Fruit fly (Drosophila melanogaster) whole organism, embryonic: ENCODE measurements around the gene r2d2.

ENCODE experiments used
- Atf6 ChIP-seq: fragments of 200-800 bp; sonication (Bioruptor generic); IDR thresholded peaks from 2 replicates; pipeline ENCODE4 v1.3.6; 2022; ENCODE audit warnings: missing biosample characterization, missing genetic modification characterization
- CG11247 ChIP-seq: fragments of 200-800 bp; sonication (Bioruptor generic); IDR thresholded peaks from 2 replicates; pipeline ENCODE4 v1.3.6; 2022; ENCODE audit warnings: missing biosample characterization, missing genetic modification characterization
- CG1233 ChIP-seq: fragments of 200-800 bp; sonication (Bioruptor generic); optimal IDR thresholded peaks from 4 replicates; lab custom pipeline; 2018; ENCODE audit warnings: missing biosample characterization, mild to moderate bottlenecking, missing genetic modification characterization
- CG14014 ChIP-seq: fragments of 200-800 bp; sonication (Bioruptor generic); IDR thresholded peaks from 2 replicates; pipeline ENCODE4 v1.3.6; 2022; ENCODE audit warnings: missing biosample characterization, missing genetic modification characterization
- CG14441 ChIP-seq: fragments of 200-800 bp; sonication (Bioruptor generic); IDR thresholded peaks from 2 replicates; pipeline ENCODE4 v1.3.6; 2022; ENCODE audit warnings: missing biosample characterization, missing genetic modification characterization
- CG17385 ChIP-seq: fragments of 200-800 bp; sonication (Bioruptor generic); optimal IDR thresholded peaks from 3 replicates; lab custom pipeline; 2018; ENCODE audit warnings: missing biosample characterization, mild to moderate bottlenecking, missing genetic modification characterization
- CG17612 ChIP-seq: fragments of 200-800 bp; sonication (Bioruptor generic); IDR thresholded peaks from 2 replicates; pipeline ENCODE4 v1.3.6; 2022; ENCODE audit warnings: missing biosample characterization, missing genetic modification characterization
- CG17912 ChIP-seq: fragments of 200-800 bp; sonication (Bioruptor generic); optimal IDR thresholded peaks from 2 replicates; lab custom pipeline; 2018; ENCODE audit warnings: missing biosample characterization, mild to moderate bottlenecking, missing genetic modification characterization
- CG2199 ChIP-seq: fragments of 200-800 bp; sonication (Bioruptor generic); IDR thresholded peaks from 3 replicates; pipeline ENCODE4 v1.3.6; 2022; ENCODE audit warnings: missing biosample characterization, missing genetic modification characterization
- CG31388 ChIP-seq: fragments of 200-800 bp; sonication (Bioruptor generic); optimal IDR thresholded peaks from 2 replicates; lab custom pipeline; 2016; ENCODE audit warnings: missing biosample characterization, missing genetic modification characterization
- CG3281 ChIP-seq: fragments of 200-800 bp; sonication (Bioruptor generic); optimal IDR thresholded peaks from 3 replicates; lab custom pipeline; 2017; ENCODE audit warnings: missing biosample characterization, mild to moderate bottlenecking, missing genetic modification characterization
- CG34422 ChIP-seq: fragments of 200-800 bp; sonication (Bioruptor generic); IDR thresholded peaks from 3 replicates; pipeline ENCODE4 v1.3.6; 2022; ENCODE audit warnings: missing biosample characterization, missing genetic modification characterization
- CG3995 ChIP-seq: fragments of 200-800 bp; sonication (Bioruptor generic); optimal IDR thresholded peaks from 3 replicates; lab custom pipeline; 2016; ENCODE audit warnings: missing biosample characterization, missing genetic modification characterization
- CG4360 ChIP-seq: fragments of 200-800 bp; sonication (Bioruptor generic); IDR thresholded peaks from 2 replicates; pipeline ENCODE4 v1.3.6; 2022; ENCODE audit warnings: missing biosample characterization, missing genetic modification characterization
- CG4730 ChIP-seq: fragments of 200-800 bp; sonication (Bioruptor generic); IDR thresholded peaks from 2 replicates; pipeline ENCODE4 v1.3.6; 2022; ENCODE audit warnings: missing biosample characterization, missing genetic modification characterization
- CG6254 ChIP-seq: fragments of 200-800 bp; sonication (Bioruptor generic); optimal IDR thresholded peaks from 3 replicates; lab custom pipeline; 2017; ENCODE audit warnings: mild to moderate bottlenecking, missing biosample characterization, missing genetic modification reagents, missing genetic modification characterization
- CG6272 ChIP-seq: fragments of 200-800 bp; sonication (Bioruptor generic); IDR thresholded peaks from 2 replicates; pipeline ENCODE4 v1.3.6; 2022; ENCODE audit warnings: missing biosample characterization, missing genetic modification characterization
- CG6813 ChIP-seq: fragments of 200-800 bp; sonication (Bioruptor generic); optimal IDR thresholded peaks from 2 replicates; lab custom pipeline; 2017; ENCODE audit warnings: missing biosample characterization, missing genetic modification characterization, mild to moderate bottlenecking, moderate library complexity, missing genetic modification reagents
- CG8089 ChIP-seq: fragments of 200-800 bp; sonication (Bioruptor generic); optimal IDR thresholded peaks from 3 replicates; lab custom pipeline; 2016; ENCODE audit warnings: missing biosample characterization, missing genetic modification characterization
- CG8281 ChIP-seq: fragments of 200-800 bp; sonication (Bioruptor generic); optimal IDR thresholded peaks from 2 replicates; lab custom pipeline; 2018; ENCODE audit warnings: missing biosample characterization, mild to moderate bottlenecking, missing genetic modification characterization, moderate library complexity
- CG8765 ChIP-seq: fragments of 200-800 bp; sonication (Bioruptor generic); IDR thresholded peaks from 2 replicates; pipeline ENCODE4 v1.3.6; 2022; ENCODE audit warnings: missing biosample characterization, missing genetic modification characterization
- CG9727 ChIP-seq: fragments of 200-800 bp; sonication (Bioruptor generic); optimal IDR thresholded peaks from 3 replicates; lab custom pipeline; 2017; ENCODE audit warnings: missing biosample characterization, mild to moderate bottlenecking, missing genetic modification characterization
- CG9932 ChIP-seq: fragments of 200-800 bp; sonication (Bioruptor generic); IDR thresholded peaks from 2 replicates; pipeline ENCODE4 v1.3.6; 2022; ENCODE audit warnings: missing biosample characterization, missing genetic modification characterization
- Dfd ChIP-seq, 2 experiments: fragments of >200 bp; optimal IDR thresholded peaks; 2 replicates each; lab custom pipeline; 2017; ENCODE audit warnings: missing biosample characterization in 2 of 2, missing genetic modification characterization in 2 of 2
- Doc3 ChIP-seq: fragments of 200-800 bp; sonication (Bioruptor generic); IDR thresholded peaks from 3 replicates; pipeline ENCODE4 v1.3.6; 2022; ENCODE audit warnings: missing biosample characterization, missing genetic modification characterization; ENCODE audit not compliant: partially characterized antibody
- Mad ChIP-seq: fragments of 200-800 bp; sonication (Bioruptor generic); optimal IDR thresholded peaks from 2 replicates; lab custom pipeline; 2016; ENCODE audit warnings: missing biosample characterization, missing genetic modification characterization
- NfI ChIP-seq: fragments of 200-800 bp; sonication (Bioruptor generic); optimal IDR thresholded peaks from 3 replicates; lab custom pipeline; 2018; ENCODE audit warnings: missing biosample characterization, mild to moderate bottlenecking, missing genetic modification characterization, moderate library complexity
- Tbp ChIP-seq: fragments of >200 bp; optimal IDR thresholded peaks from 2 replicates; lab custom pipeline; 2018; ENCODE audit warnings: missing biosample characterization, missing genetic modification characterization
- az2 ChIP-seq: fragments of 200-800 bp; sonication (Bioruptor generic); optimal IDR thresholded peaks from 3 replicates; lab custom pipeline; 2016; ENCODE audit warnings: missing biosample characterization, missing genetic modification characterization
- bigmax ChIP-seq: fragments of 200-800 bp; sonication (Bioruptor generic); optimal IDR thresholded peaks from 2 replicates; lab custom pipeline; 2018; ENCODE audit warnings: missing biosample characterization, mild to moderate bottlenecking, missing genetic modification characterization
- crp ChIP-seq, 2 experiments: fragments of 200-800 bp; sonication (Bioruptor generic); optimal IDR thresholded peaks; 2 replicates in 1 of 2; 3 replicates in 1 of 2; lab custom pipeline; 2017; ENCODE audit warnings: missing biosample characterization in 2 of 2, missing genetic modification characterization in 2 of 2, mild to moderate bottlenecking in 1 of 2, moderate library complexity in 1 of 2
- da ChIP-seq: fragments of 200-800 bp; sonication (Bioruptor generic); optimal IDR thresholded peaks from 2 replicates; lab custom pipeline; 2016; ENCODE audit warnings: missing biosample characterization, missing genetic modification characterization
- disco-r ChIP-seq: fragments of 200-800 bp; sonication (Bioruptor generic); optimal IDR thresholded peaks from 2 replicates; lab custom pipeline; 2016; ENCODE audit warnings: missing biosample characterization, missing genetic modification characterization
- exex ChIP-seq: fragments of 200-800 bp; sonication (Bioruptor generic); optimal IDR thresholded peaks from 4 replicates; lab custom pipeline; 2018; ENCODE audit warnings: missing biosample characterization, mild to moderate bottlenecking, missing genetic modification characterization, moderate library complexity
- fd3F ChIP-seq: fragments of 200-800 bp; sonication (Bioruptor generic); optimal IDR thresholded peaks from 2 replicates; lab custom pipeline; 2018; ENCODE audit warnings: missing biosample characterization, mild to moderate bottlenecking, missing genetic modification characterization, moderate library complexity
- fd96Cb ChIP-seq: fragments of 200-800 bp; sonication (Bioruptor generic); optimal IDR thresholded peaks from 2 replicates; lab custom pipeline; 2018; ENCODE audit warnings: missing biosample characterization, mild to moderate bottlenecking, missing genetic modification characterization, moderate library complexity
- fru ChIP-seq: fragments of >200 bp; optimal IDR thresholded peaks from 2 replicates; lab custom pipeline; 2017
- hb ChIP-seq: fragments of 200-800 bp; sonication (Bioruptor generic); IDR thresholded peaks from 3 replicates; pipeline ENCODE4 v1.3.6; 2022; ENCODE audit warnings: missing biosample characterization, missing genetic modification characterization; ENCODE audit not compliant: partially characterized antibody
- jumu ChIP-seq: fragments of 200-800 bp; sonication (Bioruptor generic); optimal IDR thresholded peaks from 3 replicates; lab custom pipeline; 2016; ENCODE audit warnings: missing biosample characterization, missing genetic modification characterization
- maf-S ChIP-seq: fragments of 200-800 bp; sonication (Bioruptor generic); optimal IDR thresholded peaks from 2 replicates; lab custom pipeline; 2016; ENCODE audit warnings: missing biosample characterization, missing genetic modification characterization
- nerfin-1 ChIP-seq: fragments of 200-800 bp; sonication (Bioruptor generic); optimal IDR thresholded peaks from 3 replicates; lab custom pipeline; 2019; ENCODE audit warnings: missing biosample characterization, mild to moderate bottlenecking, missing genetic modification characterization, moderate library complexity
- onecut ChIP-seq: fragments of 200-800 bp; sonication (Bioruptor generic); IDR thresholded peaks from 2 replicates; pipeline ENCODE4 v1.3.6; 2022; ENCODE audit warnings: missing biosample characterization, missing genetic modification characterization
- pb ChIP-seq: fragments of 200-800 bp; sonication (Bioruptor generic); optimal IDR thresholded peaks from 3 replicates; lab custom pipeline; 2016; ENCODE audit warnings: missing biosample characterization, missing genetic modification characterization
- peb ChIP-seq: fragments of 200-800 bp; sonication (Bioruptor generic); IDR thresholded peaks from 2 replicates; pipeline ENCODE4 v1.3.6; 2022; ENCODE audit warnings: missing biosample characterization, missing genetic modification characterization
- seq ChIP-seq: fragments of 200-800 bp; sonication (Bioruptor generic); IDR thresholded peaks from 2 replicates; pipeline ENCODE4 v1.3.6; 2022; ENCODE audit warnings: missing biosample characterization, missing genetic modification characterization
- so ChIP-seq: fragments of 200-800 bp; sonication (Bioruptor generic); IDR thresholded peaks from 3 replicates; pipeline ENCODE4 v1.3.6; 2022; ENCODE audit warnings: missing biosample characterization, missing genetic modification characterization
- tin ChIP-seq: fragments of 200-800 bp; sonication (Bioruptor generic); optimal IDR thresholded peaks from 3 replicates; lab custom pipeline; 2016; ENCODE audit warnings: missing biosample characterization, missing genetic modification characterization
- unpg ChIP-seq: fragments of 200-800 bp; sonication (Bioruptor generic); optimal IDR thresholded peaks from 3 replicates; lab custom pipeline; 2018; ENCODE audit warnings: missing biosample characterization, mild to moderate bottlenecking, missing genetic modification characterization, moderate library complexity
- zfh2 ChIP-seq: fragments of 200-800 bp; sonication (Bioruptor generic); optimal IDR thresholded peaks from 2 replicates; lab custom pipeline; 2016; ENCODE audit warnings: missing biosample characterization, missing genetic modification characterization

Gene r2d2

DNA sequence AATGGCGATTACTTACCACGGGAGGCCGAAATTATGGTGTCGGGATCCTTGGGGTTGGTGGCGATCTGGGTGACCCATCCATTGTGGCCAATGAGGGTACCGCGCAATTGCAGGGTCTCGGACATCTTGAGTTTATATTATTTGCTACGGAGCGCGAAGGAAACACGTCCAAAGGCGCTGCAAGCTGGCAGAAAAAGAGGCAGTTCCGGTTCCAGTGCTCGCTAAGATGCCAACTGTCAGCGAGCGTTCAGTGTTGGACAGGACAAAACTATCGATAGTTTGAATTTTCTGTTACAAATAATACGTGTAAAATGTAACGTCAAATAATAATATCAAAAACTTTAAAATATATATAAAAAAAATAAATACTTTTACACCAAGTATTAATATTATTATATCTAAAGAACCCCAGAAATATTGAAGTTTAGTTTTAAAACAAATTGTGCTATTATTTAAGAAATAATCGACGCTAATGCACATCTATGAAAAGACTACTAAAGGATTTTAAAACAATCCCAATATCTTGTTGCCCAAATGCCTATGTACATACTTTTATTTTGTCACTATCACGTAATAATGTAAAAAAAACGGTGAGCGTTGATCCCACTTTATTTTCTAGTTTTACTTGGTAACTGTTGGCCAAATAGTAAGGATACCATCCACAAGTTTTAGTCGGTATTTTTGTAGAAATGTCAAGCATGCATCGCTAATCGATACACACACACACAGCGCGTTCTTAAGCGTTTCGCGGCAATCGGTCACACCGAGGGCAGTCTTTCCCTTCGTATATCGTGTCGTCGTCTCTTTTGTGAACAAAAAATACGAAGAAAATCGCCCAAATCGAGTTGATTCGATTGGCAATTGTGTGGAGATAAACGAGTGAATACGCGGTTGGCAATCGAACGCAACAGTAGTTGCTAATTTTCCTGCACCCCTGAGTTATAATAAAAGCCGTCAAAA is 27.4 kb downstream of the r2d2 start, which contains the start of the genes Rack1 and mts (continued):
- TF ChIP-seq CG34422 (GFP tag; lab: Robert Waterston, UW), result peak; percentile 80
- TF ChIP-seq onecut, result peak; percentile 88
- TF ChIP-seq da (GFP tag; lab: Kevin White, UChicago), result no peak
- TF ChIP-seq bigmax (GFP tag; lab: Kevin White, UChicago), result peak; percentile 64
- peak; percentile 73 for TF ChIP-seq nerfin-1
- TF ChIP-seq unpg, result peak; percentile 83
- peak; percentile 74 for TF ChIP-seq Atf6 (GFP tag; lab: Robert Waterston, UW)
- peak; percentile 56 for TF ChIP-seq CG4360 (GFP tag; lab: Robert Waterston, UW)
- TF ChIP-seq peb (GFP tag; lab: Robert Waterston, UW), result peak; percentile 41; the same call in 1 of the 2 replicates
- TF ChIP-seq az2, result peak; percentile 65
- peak in 1 of 2 experiments; percentile 54 for TF ChIP-seq crp (GFP tag; optimal IDR thresholded peaks at IDR 0.05; lab: Kevin White, UChicago)
- TF ChIP-seq CG1233 (GFP tag; lab: Kevin White, UChicago), result peak; percentile 92
- no peak for TF ChIP-seq Doc3 (GFP tag; lab: Robert Waterston, UW)
- peak; percentile 34 for TF ChIP-seq fd96Cb (tag; lab: Kevin White, UChicago)
- TF ChIP-seq zfh2 (GFP tag; lab: Kevin White, UChicago), result peak; percentile 65
- TF ChIP-seq CG14441 (GFP tag; lab: Robert Waterston, UW), result peak; percentile 67
- TF ChIP-seq CG6272, result peak; percentile 35; the same call in 1 of the 2 replicates
- no peak for TF ChIP-seq Tbp (GFP tag; lab: Kevin White, UChicago)
- peak; percentile 49 for TF ChIP-seq CG3995 (GFP tag; lab: Kevin White, UChicago)
- peak; percentile 69; the same call in 1 of the 2 replicates for TF ChIP-seq CG17612 (GFP tag; lab: Robert Waterston, UW)
- TF ChIP-seq CG4730 (GFP tag; lab: Robert Waterston, UW), result peak; percentile 59
- peak; percentile 76 for TF ChIP-seq fd3F (GFP tag; lab: Kevin White, UChicago)
- TF ChIP-seq CG11247, result peak; percentile 86
- peak; percentile 85 for TF ChIP-seq CG6254 (GFP tag; lab: Kevin White, UChicago)
- TF ChIP-seq NfI (GFP tag; lab: Kevin White, UChicago), result peak; percentile 93
- peak; percentile 82 for TF ChIP-seq maf-S (GFP tag; lab: Kevin White, UChicago)
- TF ChIP-seq CG17385 (GFP tag; lab: Kevin White, UChicago), result peak; percentile 86
- TF ChIP-seq tin (GFP tag; lab: Kevin White, UChicago), result peak; percentile 73
- peak; percentile 82; the same call in 2 of the 3 replicates for TF ChIP-seq so (GFP tag; lab: Robert Waterston, UW)
- TF ChIP-seq CG8281 (tag; lab: Kevin White, UChicago), result peak; percentile 49
- peak; percentile 94 for TF ChIP-seq CG6813
- peak; percentile 7 for TF ChIP-seq CG31388 (GFP tag; lab: Kevin White, UChicago)
- TF ChIP-seq disco-r (GFP tag; lab: Kevin White, UChicago), result peak; percentile 66
- TF ChIP-seq CG2199 (GFP tag; lab: Robert Waterston, UW), result peak; percentile 77; the same call in 2 of the 3 replicates
- peak; percentile 69 for TF ChIP-seq CG8089 (GFP tag; lab: Kevin White, UChicago)
- no peak; the same call in 1 of the 3 replicates for TF ChIP-seq hb (GFP tag; lab: Robert Waterston, UW)
- TF ChIP-seq seq (GFP tag; lab: Robert Waterston, UW), result peak; percentile 72
- no peak for TF ChIP-seq fru
- TF ChIP-seq Mad (GFP tag; lab: Kevin White, UChicago), result peak; percentile 76
- peak; percentile 87 for TF ChIP-seq CG17912 (GFP tag; lab: Kevin White, UChicago)
- TF ChIP-seq jumu (GFP tag; lab: Kevin White, UChicago), result peak; percentile 56
- TF ChIP-seq CG9727 (GFP tag; lab: Kevin White, UChicago), result peak; percentile 89
- peak; percentile 79 for TF ChIP-seq pb (GFP tag; lab: Kevin White, UChicago)
- TF ChIP-seq CG14014, result peak; percentile 81
- no peak; the same call in 1 of the 2 replicates for TF ChIP-seq CG8765 (GFP tag; lab: Robert Waterston, UW)
- peak; percentile 86 for TF ChIP-seq CG9932 (GFP tag; lab: Robert Waterston, UW)
- TF ChIP-seq CG3281 (GFP tag; lab: Kevin White, UChicago), result peak; percentile 90
- TF ChIP-seq Dfd (GFP tag; optimal IDR thresholded peaks at IDR 0.05; lab: Kevin White, UChicago), result no peak
- TF ChIP-seq exex (tag; lab: Kevin White, UChicago), result peak; percentile 50
